Fruit fly (Drosophila melanogaster) whole organism, embryonic: ENCODE measurements around the gene cerv.

Experiments used
- BtbVII ChIP-seq: fragments of 200-800 bp; sonication (Bioruptor generic); optimal IDR thresholded peaks from 3 replicates; lab custom pipeline; 2017; ENCODE audit warnings: missing biosample characterization, mild to moderate bottlenecking, missing genetic modification characterization
- Bteb2 ChIP-seq: fragments of 200-800 bp; sonication (Bioruptor generic); optimal IDR thresholded peaks from 2 replicates; lab custom pipeline; 2016; ENCODE audit warnings: missing biosample characterization, missing genetic modification characterization
- CG12299 ChIP-seq: fragments of 200-800 bp; sonication (Bioruptor generic); optimal IDR thresholded peaks from 2 replicates; lab custom pipeline; 2018; ENCODE audit warnings: missing biosample characterization, mild to moderate bottlenecking, missing genetic modification characterization
- CG14667 ChIP-seq: fragments of 200-800 bp; sonication (Bioruptor generic); IDR thresholded peaks from 2 replicates; pipeline ENCODE4 v1.3.6; 2022; ENCODE audit warnings: missing biosample characterization, missing genetic modification characterization
- CG1602 ChIP-seq: fragments of 200-800 bp; sonication (Bioruptor generic); optimal IDR thresholded peaks from 3 replicates; lab custom pipeline; 2016; ENCODE audit warnings: missing biosample characterization, missing genetic modification characterization
- CG16813 ChIP-seq: fragments of 200-800 bp; sonication (Bioruptor generic); IDR thresholded peaks from 3 replicates; pipeline ENCODE4 v1.3.6; 2022; ENCODE audit warnings: missing biosample characterization, missing genetic modification characterization; ENCODE audit not compliant: partially characterized antibody
- CG17385 ChIP-seq: fragments of 200-800 bp; sonication (Bioruptor generic); optimal IDR thresholded peaks from 3 replicates; lab custom pipeline; 2018; ENCODE audit warnings: missing biosample characterization, mild to moderate bottlenecking, missing genetic modification characterization
- CG17829 ChIP-seq: fragments of 200-800 bp; optimal IDR thresholded peaks from 2 replicates; lab custom pipeline; 2019; ENCODE audit warnings: missing biosample characterization, mild to moderate bottlenecking, missing genetic modification characterization, moderate library complexity
- CG2875 ChIP-seq: fragments of 200-800 bp; sonication (Bioruptor generic); optimal IDR thresholded peaks from 2 replicates; lab custom pipeline; 2017; ENCODE audit warnings: missing biosample characterization, mild to moderate bottlenecking, missing genetic modification characterization, missing genetic modification reagents
- CG3838 ChIP-seq: fragments of 200-800 bp; sonication (Bioruptor generic); optimal IDR thresholded peaks from 3 replicates; lab custom pipeline; 2016; ENCODE audit warnings: missing biosample characterization, missing genetic modification characterization
- CG3847 ChIP-seq: fragments of 200-800 bp; sonication (Bioruptor generic); IDR thresholded peaks from 2 replicates; pipeline ENCODE4 v1.3.6; 2022; ENCODE audit warnings: missing biosample characterization, missing genetic modification characterization
- CG3995 ChIP-seq: fragments of 200-800 bp; sonication (Bioruptor generic); optimal IDR thresholded peaks from 3 replicates; lab custom pipeline; 2016; ENCODE audit warnings: missing biosample characterization, missing genetic modification characterization
- CG5953 ChIP-seq: fragments of 200-800 bp; sonication (Bioruptor generic); IDR thresholded peaks from 2 replicates; pipeline ENCODE4 v1.3.6; 2022; ENCODE audit warnings: missing biosample characterization, missing genetic modification characterization
- CG6272 ChIP-seq: fragments of 200-800 bp; sonication (Bioruptor generic); IDR thresholded peaks from 2 replicates; pipeline ENCODE4 v1.3.6; 2022; ENCODE audit warnings: missing biosample characterization, missing genetic modification characterization
- CG7745 ChIP-seq: fragments of 200-800 bp; sonication (Bioruptor generic); optimal IDR thresholded peaks from 2 replicates; lab custom pipeline; 2018; ENCODE audit warnings: missing biosample characterization, mild to moderate bottlenecking, missing genetic modification characterization, moderate library complexity
- CG8290 ChIP-seq, 3 experiments: fragments of 200-800 bp; sonication (Bioruptor generic); optimal IDR thresholded peaks; 2 replicates each; lab custom pipeline; 2016 to 2019; ENCODE audit warnings: missing biosample characterization in 3 of 3, missing genetic modification characterization in 3 of 3, mild to moderate bottlenecking in 2 of 3, moderate library complexity in 1 of 3
- CrebB ChIP-seq: fragments of 200-800 bp; sonication (Bioruptor generic); optimal IDR thresholded peaks from 3 replicates; lab custom pipeline; 2018; ENCODE audit warnings: missing biosample characterization, mild to moderate bottlenecking, missing genetic modification characterization
- Deaf1 ChIP-seq: fragments of 200-800 bp; optimal IDR thresholded peaks from 3 replicates; lab custom pipeline; 2019; ENCODE audit warnings: missing biosample characterization, mild to moderate bottlenecking, missing genetic modification characterization, moderate library complexity
- Dip3 ChIP-seq: fragments of 200-800 bp; sonication (Bioruptor generic); optimal IDR thresholded peaks from 3 replicates; lab custom pipeline; 2016; ENCODE audit warnings: missing biosample characterization, missing genetic modification characterization
- Dref ChIP-seq: fragments of 200-800 bp; sonication (Bioruptor generic); IDR thresholded peaks from 2 replicates; pipeline ENCODE4 v1.3.6; 2022; ENCODE audit warnings: missing biosample characterization, missing genetic modification characterization
- E2f1 ChIP-seq: fragments of 200-800 bp; sonication (Bioruptor generic); IDR thresholded peaks from 2 replicates; pipeline ENCODE4 v1.3.6; 2022; ENCODE audit warnings: missing biosample characterization, missing genetic modification characterization
- Hey ChIP-seq: fragments of 200-800 bp; sonication (Bioruptor generic); optimal IDR thresholded peaks from 3 replicates; lab custom pipeline; 2018; ENCODE audit warnings: missing biosample characterization, mild to moderate bottlenecking, missing genetic modification characterization
- Kr ChIP-seq: fragments of 200-800 bp; sonication (Bioruptor generic); optimal IDR thresholded peaks from 2 replicates; lab custom pipeline; 2017; ENCODE audit warnings: missing biosample characterization, mild to moderate bottlenecking, missing genetic modification characterization
- MESR4 ChIP-seq: fragments of 200-800 bp; sonication (Bioruptor generic); optimal IDR thresholded peaks from 2 replicates; lab custom pipeline; 2018; ENCODE audit warnings: missing biosample characterization, mild to moderate bottlenecking, missing genetic modification characterization, moderate library complexity
- MTF-1 ChIP-seq: fragments of 200-800 bp; sonication (Bioruptor generic); optimal IDR thresholded peaks from 2 replicates; lab custom pipeline; 2018; ENCODE audit warnings: missing biosample characterization, mild to moderate bottlenecking, missing genetic modification characterization, borderline replicate concordance
- Myb ChIP-seq: fragments of 200-800 bp; sonication (Bioruptor generic); optimal IDR thresholded peaks from 2 replicates; lab custom pipeline; 2016; ENCODE audit warnings: missing biosample characterization, missing genetic modification characterization
- Sox102F ChIP-seq: fragments of 200-800 bp; sonication (Bioruptor generic); optimal IDR thresholded peaks from 2 replicates; lab custom pipeline; 2018; ENCODE audit warnings: missing biosample characterization, mild to moderate bottlenecking, missing genetic modification characterization, moderate library complexity
- Xrp1 ChIP-seq: fragments of 200-800 bp; sonication (Bioruptor generic); IDR thresholded peaks from 2 replicates; pipeline ENCODE4 v1.3.6; 2022; ENCODE audit warnings: missing biosample characterization, missing genetic modification characterization
- YL-1 ChIP-seq: fragments of 200-800 bp; sonication (Bioruptor generic); optimal IDR thresholded peaks from 3 replicates; lab custom pipeline; 2017; ENCODE audit warnings: missing biosample characterization, mild to moderate bottlenecking, missing genetic modification characterization
- al ChIP-seq: fragments of 200-800 bp; sonication (Bioruptor generic); IDR thresholded peaks from 2 replicates; pipeline ENCODE4 v1.3.6; 2022; ENCODE audit warnings: missing biosample characterization, missing genetic modification characterization
- ara ChIP-seq: fragments of 200-800 bp; sonication (Bioruptor generic); IDR thresholded peaks from 2 replicates; pipeline ENCODE4 v1.3.6; 2022; ENCODE audit warnings: missing biosample characterization, missing genetic modification characterization
- bigmax ChIP-seq: fragments of 200-800 bp; sonication (Bioruptor generic); optimal IDR thresholded peaks from 2 replicates; lab custom pipeline; 2018; ENCODE audit warnings: missing biosample characterization, mild to moderate bottlenecking, missing genetic modification characterization
- cato ChIP-seq: fragments of 200-800 bp; sonication (Bioruptor generic); optimal IDR thresholded peaks from 2 replicates; lab custom pipeline; 2016; ENCODE audit warnings: missing biosample characterization, missing genetic modification characterization, borderline replicate concordance
- dmrt11E ChIP-seq: fragments of 200-800 bp; sonication (Bioruptor generic); optimal IDR thresholded peaks from 3 replicates; lab custom pipeline; 2018; ENCODE audit warnings: missing biosample characterization, mild to moderate bottlenecking, missing genetic modification characterization, moderate library complexity
- dmrt99B ChIP-seq: fragments of 200-800 bp; sonication (Bioruptor generic); optimal IDR thresholded peaks from 2 replicates; lab custom pipeline; 2018; ENCODE audit warnings: missing biosample characterization, mild to moderate bottlenecking, missing genetic modification characterization, moderate library complexity
- fd3F ChIP-seq: fragments of 200-800 bp; sonication (Bioruptor generic); optimal IDR thresholded peaks from 2 replicates; lab custom pipeline; 2018; ENCODE audit warnings: missing biosample characterization, mild to moderate bottlenecking, missing genetic modification characterization, moderate library complexity
- jumu ChIP-seq: fragments of 200-800 bp; sonication (Bioruptor generic); optimal IDR thresholded peaks from 3 replicates; lab custom pipeline; 2016; ENCODE audit warnings: missing biosample characterization, missing genetic modification characterization
- lola ChIP-seq, 3 experiments: fragments of >200 bp in 2 of 3; fragments of 200-800 bp in 1 of 3; sonication (Bioruptor generic) in 1 of 3; optimal IDR thresholded peaks; 2 replicates each; lab custom pipeline; 2017 to 2019; ENCODE audit warnings: missing biosample characterization in 3 of 3, missing genetic modification characterization in 3 of 3, mild to moderate bottlenecking in 1 of 3, moderate library complexity in 1 of 3
- onecut ChIP-seq: fragments of 200-800 bp; sonication (Bioruptor generic); IDR thresholded peaks from 2 replicates; pipeline ENCODE4 v1.3.6; 2022; ENCODE audit warnings: missing biosample characterization, missing genetic modification characterization
- prd ChIP-seq, 3 experiments: fragments of >200 bp in 2 of 3; fragments of 200-800 bp in 1 of 3; sonication (Bioruptor generic) in 1 of 3; optimal IDR thresholded peaks in 2 of 3; IDR thresholded peaks in 1 of 3; 2 replicates in 2 of 3; 3 replicates in 1 of 3; pipeline versions ENCODE4 v1.3.6 to Lab custom; 2017 to 2022; ENCODE audit warnings: missing biosample characterization in 1 of 3, missing genetic modification characterization in 1 of 3
- sisA ChIP-seq: fragments of 200-800 bp; sonication (Bioruptor generic); IDR thresholded peaks from 2 replicates; pipeline ENCODE4 v1.3.6; 2022; ENCODE audit warnings: missing biosample characterization, missing genetic modification characterization
- slbo ChIP-seq: fragments of 200-800 bp; sonication (Bioruptor generic); IDR thresholded peaks from 2 replicates; pipeline ENCODE4 v1.3.6; 2022; ENCODE audit warnings: missing biosample characterization, missing genetic modification characterization
- sna ChIP-seq: fragments of 200-800 bp; sonication (Bioruptor generic); IDR thresholded peaks from 2 replicates; pipeline ENCODE4 v1.3.6; 2022; ENCODE audit warnings: missing biosample characterization, missing genetic modification characterization; ENCODE audit not compliant: partially characterized antibody
- ssp ChIP-seq: fragments of 200-800 bp; sonication (Bioruptor generic); IDR thresholded peaks from 2 replicates; pipeline ENCODE4 v1.3.6; 2022; ENCODE audit warnings: missing biosample characterization, missing genetic modification characterization
- toy ChIP-seq: fragments of 200-800 bp; sonication (Bioruptor generic); IDR thresholded peaks from 2 replicates; pipeline ENCODE4 v1.3.6; 2022; ENCODE audit warnings: missing biosample characterization, missing genetic modification characterization
- tup ChIP-seq: fragments of 200-800 bp; sonication (Bioruptor generic); optimal IDR thresholded peaks from 2 replicates; lab custom pipeline; 2016; ENCODE audit warnings: missing biosample characterization, mild to moderate bottlenecking, missing genetic modification characterization, moderate library complexity
- twi ChIP-seq: fragments of 200-800 bp; optimal IDR thresholded peaks from 2 replicates; lab custom pipeline; 2019; ENCODE audit warnings: missing biosample characterization, mild to moderate bottlenecking, missing genetic modification characterization, moderate library complexity
- wek ChIP-seq: fragments of 200-800 bp; sonication (Bioruptor generic); optimal IDR thresholded peaks from 3 replicates; lab custom pipeline; 2018; ENCODE audit warnings: missing biosample characterization, mild to moderate bottlenecking, missing genetic modification characterization, moderate library complexity
- zen2 ChIP-seq: fragments of 200-800 bp; sonication (Bioruptor generic); IDR thresholded peaks from 3 replicates; pipeline ENCODE4 v1.3.6; 2022; ENCODE audit warnings: missing biosample characterization, missing genetic modification characterization; ENCODE audit not compliant: partially characterized antibody
- zfh1 ChIP-seq: fragments of 200-800 bp; sonication (Bioruptor generic); IDR thresholded peaks from 3 replicates; pipeline ENCODE4 v1.3.6; 2022; ENCODE audit warnings: missing biosample characterization, missing genetic modification characterization

cerv gene

DNA sequence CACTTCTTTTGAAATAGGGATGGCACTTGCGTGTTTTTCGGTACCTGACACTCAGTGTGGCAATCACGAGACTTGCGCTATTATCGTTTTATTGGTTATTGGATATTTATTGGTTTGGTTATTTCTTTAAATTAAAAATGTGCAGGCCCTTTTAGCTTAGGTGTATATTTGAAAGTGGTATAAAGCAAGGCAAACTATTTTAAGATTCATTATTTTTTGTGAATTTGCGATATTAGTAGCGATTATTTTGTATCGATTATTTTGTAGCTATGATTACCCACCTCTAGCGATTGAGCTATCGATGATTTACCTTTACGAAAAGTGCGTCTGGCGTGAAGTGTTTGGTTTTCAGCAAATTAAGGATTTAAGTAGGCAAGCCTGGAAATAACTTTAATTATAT lies 4.9 kb upstream of the cerv start, which contains the start of the genes CG9215 and CG8097 (continued):
- TF ChIP-seq Dref: peak; percentile 73
- no peak for TF ChIP-seq CG1602 (GFP tag; lab: Kevin White, UChicago)
- TF ChIP-seq Deaf1 (tag; lab: Kevin White, UChicago): peak; percentile 11
- TF ChIP-seq wek (GFP tag; lab: Kevin White, UChicago): no peak
- peak; percentile 53; the same call in 1 of the 2 replicates for TF ChIP-seq slbo
- TF ChIP-seq CG5953 (GFP tag; lab: Robert Waterston, UW): no peak
- no peak for TF ChIP-seq zfh1 (GFP tag; lab: Robert Waterston, UW)
- TF ChIP-seq dmrt11E (tag; lab: Kevin White, UChicago): peak; percentile 22
- TF ChIP-seq Kr (GFP tag; lab: Kevin White, UChicago): no peak
- TF ChIP-seq CG6272 (GFP tag; lab: Robert Waterston, UW): peak; percentile 31
- peak; percentile 64 for TF ChIP-seq YL-1 (GFP tag; lab: Kevin White, UChicago)
- peak in 1 of 3 experiments; percentile 34 for TF ChIP-seq lola (GFP tag; optimal IDR thresholded peaks at IDR 0.05; lab: Kevin White, UChicago)
- TF ChIP-seq Xrp1 (GFP tag; lab: Robert Waterston, UW): peak; percentile 21; the same call in 1 of the 2 replicates
- no peak for TF ChIP-seq CG2875 (GFP tag; lab: Kevin White, UChicago)
- no peak for TF ChIP-seq toy (GFP tag; lab: Robert Waterston, UW)
- TF ChIP-seq CG8290 (GFP tag; optimal IDR thresholded peaks at IDR 0.05; lab: Kevin White, UChicago): peak; percentile 57
- TF ChIP-seq CG8290 (tag; optimal IDR thresholded peaks at IDR 0.05; lab: Kevin White, UChicago): no peak
- no peak for TF ChIP-seq CG14667 (GFP tag; lab: Robert Waterston, UW)
- TF ChIP-seq onecut (GFP tag; lab: Robert Waterston, UW): no peak
- TF ChIP-seq CrebB (tag; lab: Kevin White, UChicago): no peak
- TF ChIP-seq twi (tag; lab: Kevin White, UChicago): no peak
- no peak for TF ChIP-seq Hey (tag; lab: Kevin White, UChicago)
- peak; percentile 81 for TF ChIP-seq CG3995 (GFP tag; lab: Kevin White, UChicago)
- no peak for TF ChIP-seq MTF-1 (GFP tag; lab: Kevin White, UChicago)
- TF ChIP-seq bigmax: no peak
- TF ChIP-seq prd (optimal IDR thresholded peaks at IDR 0.05; lab: Kevin White, UChicago): no peak
- peak; percentile 6; the same call in 1 of the 3 replicates for TF ChIP-seq prd (GFP tag; IDR thresholded peaks at IDR 0.05; lab: Robert Waterston, UW)
- TF ChIP-seq CG7745: no peak
- TF ChIP-seq fd3F: no peak
- TF ChIP-seq tup: no peak
- peak; percentile 44 for TF ChIP-seq Dip3
- TF ChIP-seq ssp (GFP tag; lab: Robert Waterston, UW): no peak
- no peak for TF ChIP-seq al
- TF ChIP-seq Myb (GFP tag; lab: Kevin White, UChicago): peak; percentile 47
- no peak for TF ChIP-seq CG12299
- peak; percentile 1 for TF ChIP-seq MESR4 (GFP tag; lab: Kevin White, UChicago)
- TF ChIP-seq Sox102F (GFP tag; lab: Kevin White, UChicago): no peak
- peak; percentile 55 for TF ChIP-seq CG17829 (tag; lab: Kevin White, UChicago)
- TF ChIP-seq CG17385 (GFP tag; lab: Kevin White, UChicago): no peak
- peak; percentile 43 for TF ChIP-seq CG3847 (GFP tag; lab: Robert Waterston, UW)
- TF ChIP-seq jumu (GFP tag; lab: Kevin White, UChicago): peak; percentile 5
- no peak for TF ChIP-seq sisA (GFP tag; lab: Robert Waterston, UW)
- TF ChIP-seq zen2 (GFP tag; lab: Robert Waterston, UW): peak; percentile 79; the same call in 2 of the 3 replicates
- no peak for TF ChIP-seq E2f1 (GFP tag; lab: Robert Waterston, UW)
- peak; percentile 96 for TF ChIP-seq sna (GFP tag; lab: Robert Waterston, UW)
- TF ChIP-seq Bteb2 (GFP tag; lab: Kevin White, UChicago): peak; percentile 39
- no peak for TF ChIP-seq dmrt99B (tag; lab: Kevin White, UChicago)
- peak; percentile 96 for TF ChIP-seq CG16813 (GFP tag; lab: Robert Waterston, UW)
- no peak for TF ChIP-seq CG3838 (GFP tag; lab: Kevin White, UChicago)
- TF ChIP-seq cato: no peak
- no peak for TF ChIP-seq BtbVII
- no peak for TF ChIP-seq ara (GFP tag; lab: Robert Waterston, UW)
